Worm (Caenorhabditis elegans) whole organism, L4/young adult: Measurements from ENCODE around the gene K03B4.6.

Experiments
- W03F9.2 ChIP-seq: fragments of 150-350 bp; optimal IDR thresholded peaks from 2 replicates; lab custom pipeline; 2014; ENCODE audit warnings: missing biosample characterization, missing genetic modification characterization
- dao-5 ChIP-seq: sonication (generic microtip); optimal IDR thresholded peaks from 2 replicates; lab custom pipeline; 2016; ENCODE audit warnings: missing genotype, missing genetic modification characterization, moderate library complexity, missing compliant biosample characterization
- him-1 ChIP-seq: sonication (generic microtip); optimal IDR thresholded peaks from 2 replicates; lab custom pipeline; 2016; ENCODE audit warnings: missing genotype, missing genetic modification reagents, missing genetic modification characterization, missing compliant biosample characterization

The K03B4.6 gene

DNA sequence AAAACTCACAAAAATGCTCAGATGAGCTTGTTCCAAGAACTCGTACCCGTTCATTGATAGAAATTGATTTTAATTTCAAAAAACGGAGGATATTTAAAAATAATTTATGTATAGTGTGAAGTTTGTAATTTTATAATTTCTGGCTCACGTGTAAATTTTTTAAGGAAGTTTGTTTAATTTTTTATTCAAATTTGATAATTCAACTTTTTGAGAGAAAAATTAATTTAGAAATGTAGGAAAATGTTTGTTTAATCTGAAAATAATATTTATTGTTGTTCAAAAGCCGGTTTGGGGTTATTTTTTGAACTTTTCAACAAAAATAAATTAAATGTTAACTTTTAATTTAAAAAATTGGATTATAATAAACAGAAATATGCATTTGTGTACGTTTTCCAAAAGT is at the start of gene K03B4.6:
Gene K03B4.6 (minus strand): TSS at position 101 of the 400 bp plus-strand sequence.
- TF ChIP-seq dao-5 (tag; lab: Kevin White, UChicago) (no peak), him-1 (tag; lab: Kevin White, UChicago) (no peak), W03F9.2 (no peak)

DNA sequence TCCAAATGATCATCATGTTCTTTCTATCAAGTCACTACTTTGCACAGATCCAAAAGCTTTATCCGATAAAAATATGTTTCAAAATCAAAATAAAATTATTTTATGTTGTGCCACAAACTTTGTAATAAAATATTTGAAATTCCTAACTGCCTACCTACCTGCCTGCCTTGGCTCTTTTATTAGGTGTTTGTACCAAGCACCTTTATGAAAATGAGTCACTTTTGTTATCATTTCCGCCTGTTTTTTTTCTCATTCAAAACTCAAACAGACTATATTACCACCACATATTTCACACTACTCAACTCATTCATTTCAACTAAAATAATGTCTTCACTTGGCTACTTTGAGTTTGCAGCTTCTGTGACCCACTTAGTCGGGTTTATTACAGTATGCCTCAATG is 48.5 kb upstream of the K03B4.6 start, which contains the start of gene F39G3.4:
Gene F39G3.4 (plus strand): TSS at position 301 of the 400 bp plus-strand sequence.
- TF ChIP-seq him-1 (tag; lab: Kevin White, UChicago) (no peak), W03F9.2 (no peak), dao-5 (tag; lab: Kevin White, UChicago) (no peak)

DNA sequence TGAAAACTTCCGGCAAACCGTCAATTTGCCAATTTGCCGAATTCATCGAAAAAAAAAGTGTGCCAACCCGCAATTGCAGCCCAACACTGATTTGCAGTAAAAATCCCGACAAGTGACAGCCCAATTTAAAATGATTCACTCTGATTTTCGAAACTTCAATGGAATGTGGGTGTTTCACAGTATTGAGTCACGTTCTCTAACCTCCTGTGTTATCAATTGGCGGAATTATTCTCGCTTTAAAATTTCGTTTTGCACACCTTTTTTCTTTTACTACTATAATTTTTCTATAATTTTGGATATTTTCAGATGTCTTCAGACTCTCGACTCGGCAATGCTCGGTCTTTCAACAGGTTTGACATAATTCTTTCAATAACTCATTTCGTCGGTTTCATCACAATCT is 46.3 kb upstream of the K03B4.6 start, which contains the start of gene F39G3.5:
Gene F39G3.5 (plus strand): TSS at position 301 of the 400 bp plus-strand sequence.
- TF ChIP-seq W03F9.2 (no peak), him-1 (tag; lab: Kevin White, UChicago) (no peak), dao-5 (tag; lab: Kevin White, UChicago) (no peak)

DNA sequence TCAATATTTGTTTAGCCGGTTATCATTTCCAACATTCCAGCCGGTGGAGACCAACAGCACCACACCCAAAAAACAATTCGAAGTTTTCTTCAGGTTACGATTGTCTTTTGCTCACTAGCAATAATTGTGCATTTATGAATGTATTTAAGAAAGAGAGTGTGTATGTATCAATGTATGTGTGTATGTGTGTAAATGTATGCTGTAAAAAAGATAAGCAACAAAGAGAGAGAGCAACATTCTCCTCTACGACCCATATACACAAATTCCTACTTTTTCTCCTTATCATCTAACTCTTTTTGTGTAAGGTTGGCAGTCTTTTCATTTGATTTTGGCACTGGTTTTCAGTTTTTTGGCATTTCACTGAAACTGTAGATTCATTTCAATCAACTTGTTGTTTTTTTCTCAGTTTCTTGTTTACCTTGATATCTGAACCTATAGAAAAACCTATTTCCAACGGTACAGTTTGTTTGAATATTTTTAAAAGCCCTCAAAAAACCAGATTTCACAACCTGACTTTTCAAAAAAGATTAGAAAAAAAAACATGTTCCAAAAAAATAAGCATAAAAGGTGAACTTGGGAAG is 45.0 kb upstream of the K03B4.6 start:
- no peak for TF ChIP-seq dao-5 (tag; lab: Kevin White, UChicago)
- TF ChIP-seq him-1 (tag; lab: Kevin White, UChicago) = no peak

ce11 chrV:4719965-4720364 is 44.0 kb upstream of the K03B4.6 start, which contains the start of gene prx-6:
Gene prx-6 (minus strand): TSS chrV:4720093.
- TF ChIP-seq dao-5 (tag; lab: Kevin White, UChicago) (no peak), W03F9.2 (no peak)

ce11 chrV:4710464-4710863 is 34.5 kb upstream of the K03B4.6 start, which contains the start of gene oac-24:
Gene oac-24 (plus strand): TSS chrV:4710764.
- TF ChIP-seq dao-5 (tag; lab: Kevin White, UChicago) = no peak
- no peak for TF ChIP-seq W03F9.2
- TF ChIP-seq him-1 (tag; lab: Kevin White, UChicago) = no peak

DNA sequence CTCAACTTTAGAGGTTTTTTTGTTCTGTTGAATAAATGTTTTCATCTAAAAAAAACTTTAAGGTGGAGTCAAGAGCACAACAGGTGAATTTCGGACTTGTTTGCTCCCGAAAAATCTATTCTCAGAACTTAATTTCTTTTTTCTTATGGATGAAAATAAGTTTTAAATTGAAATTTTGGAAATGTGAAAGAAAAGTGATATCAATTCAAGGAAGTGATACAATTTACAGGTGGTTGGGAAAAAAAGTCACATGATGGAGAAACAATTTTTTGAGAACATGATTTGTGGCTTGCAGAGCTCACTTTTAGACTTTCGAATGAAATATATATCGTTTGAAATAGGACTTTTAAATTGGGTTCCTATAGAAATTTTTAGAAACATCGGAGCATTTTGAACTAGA is 31.7 kb upstream of the K03B4.6 start:
- TF ChIP-seq W03F9.2 (no peak), him-1 (tag; lab: Kevin White, UChicago) (no peak), dao-5 (tag; lab: Kevin White, UChicago) (no peak)

DNA sequence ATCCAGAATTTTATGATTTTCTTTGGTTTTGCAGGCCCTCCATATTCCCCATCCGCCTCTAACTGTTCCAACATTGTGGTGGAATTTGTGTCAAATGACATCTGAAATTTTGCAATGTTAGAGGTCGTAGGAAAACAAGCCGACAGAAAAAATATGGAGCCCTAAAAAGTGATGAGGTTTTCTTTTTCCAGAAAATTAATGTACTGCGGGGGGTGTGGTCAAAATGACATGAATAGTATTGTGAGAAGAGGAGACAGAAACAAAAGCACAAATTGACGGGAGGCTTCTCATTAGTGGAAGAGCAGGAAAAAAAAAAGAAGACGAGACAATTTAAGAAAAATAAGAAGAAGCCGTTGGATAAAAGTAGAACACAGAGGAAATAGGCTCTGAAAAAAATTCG is 24.2 kb upstream of the K03B4.6 start, which contains the start of gene ZC266.1:
Gene ZC266.1 (minus strand): TSS at position 101 of the 400 bp plus-strand sequence.
- TF ChIP-seq W03F9.2 (no peak), dao-5 (tag; lab: Kevin White, UChicago) (no peak), him-1 (tag; lab: Kevin White, UChicago) (no peak)

ce11 chrV:4698675-4699074 is 22.7 kb upstream of the K03B4.6 start:
- TF ChIP-seq dao-5 (tag; lab: Kevin White, UChicago) (no peak), him-1 (tag; lab: Kevin White, UChicago) (no peak), W03F9.2 (no peak)

DNA sequence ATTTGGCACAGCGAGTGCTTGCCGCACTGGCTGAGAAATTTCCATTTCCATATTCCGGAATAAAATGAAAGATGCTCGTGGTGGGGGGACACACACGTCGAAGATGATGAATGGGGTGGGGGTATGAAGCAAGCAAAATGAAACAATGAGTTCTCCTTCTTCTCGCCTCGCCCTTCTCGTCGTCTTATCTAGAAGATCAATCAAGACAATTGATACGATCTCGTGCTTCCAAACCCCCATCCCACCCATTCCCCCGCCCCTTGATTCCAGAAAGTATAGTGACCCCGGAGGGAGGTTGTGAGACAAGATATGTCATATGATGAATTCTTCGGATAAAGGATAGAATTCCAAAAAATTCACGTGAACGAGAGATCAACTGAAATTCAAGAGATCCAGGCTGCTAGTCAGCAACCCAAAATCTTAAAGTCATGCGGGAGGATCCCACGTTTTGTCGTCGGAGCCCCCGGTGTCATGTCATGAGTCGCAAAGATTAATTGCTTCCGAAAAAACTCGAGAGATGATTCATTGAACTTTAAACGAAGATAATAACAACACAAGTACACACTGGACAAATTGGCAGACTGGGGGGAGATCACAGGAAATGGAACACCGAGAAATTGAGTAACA is 18.6 kb upstream of the K03B4.6 start:
- no peak for TF ChIP-seq dao-5 (tag; lab: Kevin White, UChicago)
- no peak for TF ChIP-seq him-1 (tag; lab: Kevin White, UChicago)
- no peak for TF ChIP-seq W03F9.2

DNA sequence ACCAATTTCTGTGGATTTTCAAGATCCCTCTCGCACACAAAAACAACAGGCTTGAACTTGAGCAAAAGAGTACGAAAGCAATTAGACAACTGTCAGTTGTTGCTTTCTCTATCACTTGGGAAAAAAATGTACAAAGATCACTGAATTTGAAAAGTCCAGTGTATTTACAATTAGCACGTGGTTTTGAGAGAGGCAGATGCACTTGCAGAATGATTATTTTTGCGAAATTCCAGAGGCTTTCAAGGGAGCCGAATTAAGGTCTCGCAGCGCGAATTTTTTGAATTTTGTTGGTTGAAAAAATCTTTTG is 17.2 kb upstream of the K03B4.6 start:
- TF ChIP-seq him-1 (tag; lab: Kevin White, UChicago) (no peak), dao-5 (tag; lab: Kevin White, UChicago) (no peak), W03F9.2 (no peak)

DNA sequence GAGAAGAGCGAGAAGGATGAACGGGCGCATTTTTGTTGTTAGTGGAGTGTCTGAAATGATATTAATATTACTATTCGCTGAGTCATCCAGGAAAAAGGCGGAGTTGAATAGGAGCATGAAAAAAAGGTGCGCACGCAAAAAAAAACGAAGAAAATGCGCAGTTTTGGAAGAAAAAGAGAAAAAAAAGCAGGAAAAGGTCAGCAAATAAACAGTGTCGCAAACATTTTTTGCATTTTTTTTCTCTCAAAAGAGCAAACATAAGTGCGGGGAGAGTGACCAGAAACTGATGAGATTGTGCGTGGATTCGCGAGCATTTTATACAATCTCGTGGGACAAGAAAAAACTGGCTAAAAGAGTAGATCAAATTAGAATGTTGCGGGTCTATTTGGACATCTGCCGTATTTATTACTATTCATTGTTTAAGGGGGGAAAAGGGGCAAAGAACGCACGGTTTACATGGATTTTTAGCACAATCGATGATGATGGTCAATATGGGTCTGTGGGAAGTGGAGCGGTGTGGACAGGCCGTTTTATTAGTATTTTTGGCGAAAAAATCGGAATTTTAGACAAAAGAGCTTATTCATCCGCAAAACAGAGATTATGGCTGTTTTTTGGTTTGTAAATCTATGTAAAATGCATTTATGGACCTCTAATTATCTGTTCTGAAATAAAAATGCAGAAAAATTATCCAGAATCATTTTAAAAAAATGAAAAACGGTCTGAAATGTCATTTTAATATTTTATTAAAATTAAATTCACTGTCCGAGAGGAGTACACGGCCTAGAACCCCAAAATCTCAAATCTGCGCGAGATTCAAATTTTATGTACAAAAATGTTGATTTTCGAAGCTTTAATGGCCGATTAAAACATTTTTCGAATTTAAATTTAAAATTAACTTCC is 16.6 kb upstream of the K03B4.6 start, which contains the start of gene cpg-8:
Gene cpg-8 (minus strand): TSS at position 51 of the 900 bp plus-strand sequence.
- TF ChIP-seq W03F9.2 (no peak), him-1 (tag; lab: Kevin White, UChicago) (no peak), dao-5 (tag; lab: Kevin White, UChicago) (no peak)

DNA sequence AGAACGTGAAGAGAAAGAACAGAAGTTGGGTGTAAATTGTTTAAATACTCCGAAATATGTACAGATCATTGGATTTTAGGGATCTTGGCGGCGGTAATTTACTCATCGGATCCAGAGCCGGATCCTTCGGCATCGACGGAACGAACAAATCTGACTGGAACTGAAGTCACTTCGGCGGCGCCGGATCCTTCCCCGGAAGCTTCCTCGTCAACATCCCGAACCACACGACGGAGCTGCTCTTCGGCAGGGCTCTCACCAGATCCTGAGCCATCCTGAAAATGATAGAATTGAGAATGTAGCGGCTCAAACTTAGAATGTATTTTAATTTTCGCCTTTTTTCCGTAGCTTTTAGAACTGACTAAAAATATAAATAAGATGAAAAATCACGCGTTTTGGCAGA is 15.7 kb upstream of the K03B4.6 start:
- TF ChIP-seq W03F9.2 (no peak), dao-5 (tag; lab: Kevin White, UChicago) (no peak), him-1 (tag; lab: Kevin White, UChicago) (no peak)

DNA sequence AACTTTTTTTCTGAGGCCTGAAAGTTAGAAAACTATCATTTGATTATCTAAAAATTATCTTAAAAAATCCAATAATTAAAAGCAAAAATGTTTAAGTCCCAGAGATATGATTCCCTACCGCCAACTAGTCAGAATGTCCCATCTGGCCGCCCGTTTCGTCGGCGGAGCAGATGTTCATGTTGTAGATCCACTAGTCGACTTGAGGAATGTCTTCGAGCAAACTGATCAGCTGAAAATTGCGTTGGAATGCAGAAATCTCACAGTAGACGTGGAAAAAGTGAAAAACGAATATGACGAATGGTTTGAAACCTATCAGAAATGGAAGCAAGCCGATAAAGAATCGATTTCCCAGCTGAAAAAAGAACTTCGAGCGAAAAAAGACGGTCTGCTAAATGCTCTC is 13.2 kb upstream of the K03B4.6 start, which contains the start of gene K03B4.1:
Gene K03B4.1 (plus strand): TSS at position 97 of the 400 bp plus-strand sequence.
- TF ChIP-seq dao-5 (tag; lab: Kevin White, UChicago) (no peak), him-1 (tag; lab: Kevin White, UChicago) (no peak), W03F9.2 (no peak)
